Fruit fly (Drosophila melanogaster): Measurements from ENCODE around the gene CG45603.

- peak; percentile 70 for TF ChIP-seq Mio (GFP tag; optimal IDR thresholded peaks at IDR 0.05)
- peak; percentile 93 for TF ChIP-seq ey (GFP tag; optimal IDR thresholded peaks at IDR 0.05)
- peak; percentile 94 for TF ChIP-seq Hnf4 (GFP tag; optimal IDR thresholded peaks at IDR 0.05)
- TF ChIP-seq CG32264 (GFP tag; optimal IDR thresholded peaks at IDR 0.05) = peak; percentile 86
- TF ChIP-seq Dfd (GFP tag; optimal IDR thresholded peaks at IDR 0.05) = no peak
- no peak for TF ChIP-seq Myc (optimal IDR thresholded peaks at IDR 0.05)
- no peak for TF ChIP-seq Dif (GFP tag; optimal IDR thresholded peaks at IDR 0.05; ENCODE audit: partially characterized antibody)
- TF ChIP-seq tai (GFP tag; optimal IDR thresholded peaks at IDR 0.05) = peak; percentile 87
- TF ChIP-seq Hr83 (GFP tag; optimal IDR thresholded peaks at IDR 0.05; ENCODE audit: poor library complexity, severe bottlenecking) = peak; percentile 57
Measured at dm6 chrX:12226561-12226960, 47.9 kb upstream of the CG45603 start.
